Worm (Caenorhabditis elegans): ENCODE results near the gene F02C9.2.

DNA sequence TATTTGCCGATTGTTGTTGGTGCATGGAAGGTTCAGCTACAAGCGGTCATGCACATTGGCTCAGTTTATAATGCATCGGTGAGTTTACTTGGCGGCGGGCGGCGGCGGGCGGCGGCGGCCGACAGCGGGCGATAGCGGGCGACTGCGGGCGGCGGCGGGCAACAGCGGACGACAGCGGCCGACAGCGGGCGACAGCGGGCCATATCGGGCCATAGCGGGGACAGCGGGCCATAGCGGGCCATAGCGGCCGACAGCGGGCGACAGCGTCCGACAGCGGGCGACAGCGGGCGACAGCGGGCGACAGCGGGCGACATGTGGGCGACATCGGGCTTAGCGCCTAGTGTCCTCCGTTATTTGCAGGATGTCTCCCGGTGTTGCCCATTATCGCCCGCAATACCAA is 1.4 kb upstream of the F02C9.2 start:
- TF ChIP-seq tbx-2 (tag; optimal IDR thresholded peaks at IDR 0.05) (no peak), lin-15B (tag; optimal IDR thresholded peaks at IDR 0.05) (no peak), nhr-237 (tag; optimal IDR thresholded peaks at IDR 0.05) (no peak), snpc-4 (tag; optimal IDR thresholded peaks at IDR 0.05) (no peak), nhr-25 (tag; optimal IDR thresholded peaks at IDR 0.05) (no peak), fkh-10 (GFP tag; optimal IDR thresholded peaks at IDR 0.05) (no peak), R02D3.7 (tag; optimal IDR thresholded peaks at IDR 0.05) (no peak)

Measured in whole organism, L3 larva.